Worm (Caenorhabditis elegans): ENCODE results near the gene npp-16.
A peak's percentile ranks its signal among the peaks of the same experiment; 100 is the strongest.

The npp-16 gene

ce11 chrIII:11921658-11922098, 6.0 kb downstream of the npp-16 start, which contains the start of gene Y56A3A.22 (continued):
- peak; percentile 21 for TF ChIP-seq snpc-3.4 (tag; optimal IDR thresholded peaks at IDR 0.05)
- TF ChIP-seq ceh-79 (tag; optimal IDR thresholded peaks at IDR 0.05) = peak; percentile 83
- no peak for TF ChIP-seq lag-1 (GFP tag; IDR thresholded peaks at IDR 0.05)
- TF ChIP-seq hrde-1 (tag; optimal IDR thresholded peaks at IDR 0.05; ENCODE audit: borderline replicate concordance) = peak; percentile 44
- no peak for TF ChIP-seq akir-1 (GFP tag; optimal IDR thresholded peaks at IDR 0.05)
- no peak for TF ChIP-seq ccch-3 (GFP tag; optimal IDR thresholded peaks at IDR 0.05)
- no peak for TF ChIP-seq T07F8.4 (tag; optimal IDR thresholded peaks at IDR 0.05)
- TF ChIP-seq hsf-1 (GFP tag; IDR thresholded peaks at IDR 0.05) = peak; percentile 74; the same call in 1 of the 2 replicates
- peak; percentile 81 for TF ChIP-seq athp-1 (tag; optimal IDR thresholded peaks at IDR 0.05)
- TF ChIP-seq F49E8.2 (tag; optimal IDR thresholded peaks at IDR 0.05; ENCODE audit: insufficient read depth) = peak; percentile 32
- TF ChIP-seq lir-1 (GFP tag; conservative IDR thresholded peaks at IDR 0.05) = no peak
- TF ChIP-seq snpc-1.1 (tag; optimal IDR thresholded peaks at IDR 0.05; ENCODE audit: insufficient read depth) = no peak
- no peak for TF ChIP-seq snpc-4 (GFP tag; optimal IDR thresholded peaks at IDR 0.05)
- peak in 2 of 4 experiments; percentile 20 to 24 for TF ChIP-seq snpc-4 (tag; optimal IDR thresholded peaks at IDR 0.05)
- TF ChIP-seq F55B11.4 (tag; optimal IDR thresholded peaks at IDR 0.05; ENCODE audit: borderline replicate concordance, insufficient read depth) = no peak
- no peak for TF ChIP-seq lsy-27 (tag; optimal IDR thresholded peaks at IDR 0.05; ENCODE audit: borderline replicate concordance, insufficient read depth)
- TF ChIP-seq ceh-27 (GFP tag; optimal IDR thresholded peaks at IDR 0.05) = no peak
- no peak for TF ChIP-seq F37B4.10 (GFP tag; IDR thresholded peaks at IDR 0.05)
- TF ChIP-seq F39B2.1 (GFP tag; IDR thresholded peaks at IDR 0.05) = peak; percentile 24; the same call in 1 of the 2 replicates
- TF ChIP-seq F10E7.11 (tag; optimal IDR thresholded peaks at IDR 0.05) = peak; percentile 20
- TF ChIP-seq fkh-3 (tag; optimal IDR thresholded peaks at IDR 0.05) = peak; percentile 38
- no peak; the same call in 1 of the 2 replicates for TF ChIP-seq madf-3 (GFP tag; IDR thresholded peaks at IDR 0.05)
- TF ChIP-seq madf-10 (tag; optimal IDR thresholded peaks at IDR 0.05) = peak; percentile 43
- TF ChIP-seq nfyb-1 (GFP tag; IDR thresholded peaks at IDR 0.05) = peak; percentile 87
- no peak for TF ChIP-seq K11D2.4 (GFP tag; IDR thresholded peaks at IDR 0.05)
- TF ChIP-seq pbrm-1 (GFP tag; IDR thresholded peaks at IDR 0.05) = peak; percentile 81
- no peak for TF ChIP-seq ets-4 (GFP tag; optimal IDR thresholded peaks at IDR 0.05)
- no peak for TF ChIP-seq attf-3 (GFP tag; conservative IDR thresholded peaks at IDR 0.05)
- TF ChIP-seq B0035.1 (tag; optimal IDR thresholded peaks at IDR 0.05) = peak; percentile 45
- TF ChIP-seq mcd-1 (GFP tag; IDR thresholded peaks at IDR 0.05) = peak; percentile 46
- TF ChIP-seq rpc-1 (optimal IDR thresholded peaks at IDR 0.05) = no peak
- no peak for TF ChIP-seq rpc-1 (tag; optimal IDR thresholded peaks at IDR 0.05)
- TF ChIP-seq ztf-18 (tag; optimal IDR thresholded peaks at IDR 0.05) = no peak
- TF ChIP-seq sea-2 (GFP tag; IDR thresholded peaks at IDR 0.05) = no peak
- no peak for TF ChIP-seq F57C9.4 (tag; optimal IDR thresholded peaks at IDR 0.05)
- TF ChIP-seq B0019.2 (GFP tag; conservative IDR thresholded peaks at IDR 0.05) = no peak
- peak; percentile 84 for TF ChIP-seq chd-7 (tag; optimal IDR thresholded peaks at IDR 0.05)
- no peak for TF ChIP-seq rec-8 (tag; optimal IDR thresholded peaks at IDR 0.05)
- no peak for TF ChIP-seq Y95B8A.8 (GFP tag; IDR thresholded peaks at IDR 0.05)
- TF ChIP-seq K12H6.12 (tag; optimal IDR thresholded peaks at IDR 0.05) = peak; percentile 35
- TF ChIP-seq B0261.1 (tag; optimal IDR thresholded peaks at IDR 0.05) = peak; percentile 28
- peak; percentile 15 for TF ChIP-seq somi-1 (GFP tag; optimal IDR thresholded peaks at IDR 0.05)
- TF ChIP-seq C17E4.6 (GFP tag; IDR thresholded peaks at IDR 0.05) = 0 out of 2 replicates have a peak, but pooled peaks have one; percentile 50
- no peak for TF ChIP-seq hlh-26 (GFP tag; conservative IDR thresholded peaks at IDR 0.05)
- TF ChIP-seq nhr-120 (GFP tag; IDR thresholded peaks at IDR 0.05) = 0 out of 2 replicates have a peak, but pooled peaks have one; percentile 58
- 0 out of 2 replicates have a peak, but pooled peaks have one; percentile 38 for TF ChIP-seq D2030.7 (GFP tag; IDR thresholded peaks at IDR 0.05)
- TF ChIP-seq tbp1 (GFP tag; optimal IDR thresholded peaks at IDR 0.05) = peak; percentile 28
- no peak for TF ChIP-seq ztf-26 (tag; optimal IDR thresholded peaks at IDR 0.05)

Data from whole organism, young adult.